Fruit fly (Drosophila melanogaster) whole organism: ENCODE results near the gene Pp1alpha-96A.

ENCODE experiments used
- EcR ChIP-seq, 2 experiments: fragments of >200 bp; optimal IDR thresholded peaks; 2 replicates each; lab custom pipeline; 2017; ENCODE audit warnings: missing biosample characterization in 2 of 2, missing genetic modification characterization in 2 of 2, missing genetic modification reagents in 2 of 2
- pan ChIP-seq: fragments of >200 bp; optimal IDR thresholded peaks from 2 replicates; lab custom pipeline; 2017
- psq ChIP-seq: fragments of >200 bp; optimal IDR thresholded peaks from 2 replicates; lab custom pipeline; 2017
- usp ChIP-seq: fragments of >200 bp; optimal IDR thresholded peaks from 2 replicates; lab custom pipeline; 2017; ENCODE audit warnings: missing biosample characterization, missing genetic modification characterization, mixed read lengths

- TF ChIP-seq pan (lab: Kevin White, UChicago) (no peak), psq (lab: Kevin White, UChicago) (no peak), usp (no peak), EcR (GFP tag; optimal IDR thresholded peaks at IDR 0.05; lab: Kevin White, UChicago) (no peak)
These were observed 37.0 kb upstream of the Pp1alpha-96A start for dm6 chr3R:24481040-24481439.
